Fruit fly (Drosophila melanogaster) whole organism, embryonic: Measurements from ENCODE around the gene Tim13.

Experiments
- Asciz ChIP-seq: fragments of 200-800 bp; sonication (Bioruptor generic); optimal IDR thresholded peaks from 2 replicates; lab custom pipeline; 2017; ENCODE audit warnings: missing biosample characterization, mild to moderate bottlenecking, missing genetic modification characterization, missing genetic modification reagents
- Bgb ChIP-seq: fragments of 200-800 bp; sonication (Bioruptor generic); IDR thresholded peaks from 2 replicates; pipeline ENCODE4 v1.3.6; 2022; ENCODE audit warnings: missing biosample characterization, missing genetic modification characterization; ENCODE audit not compliant: partially characterized antibody
- CG11504 ChIP-seq: fragments of 200-800 bp; sonication (Bioruptor generic); optimal IDR thresholded peaks from 3 replicates; lab custom pipeline; 2019; ENCODE audit warnings: missing biosample characterization, mild to moderate bottlenecking, missing genetic modification characterization, moderate library complexity
- CG12659 ChIP-seq: fragments of 200-800 bp; sonication (Bioruptor generic); optimal IDR thresholded peaks from 3 replicates; lab custom pipeline; 2017; ENCODE audit warnings: mild to moderate bottlenecking, missing biosample characterization, missing genetic modification reagents, missing genetic modification characterization
- CG14860 ChIP-seq: fragments of 200-800 bp; sonication (Bioruptor generic); IDR thresholded peaks from 3 replicates; pipeline ENCODE4 v1.3.6; 2022; ENCODE audit warnings: missing biosample characterization, missing genetic modification characterization; ENCODE audit not compliant: partially characterized antibody
- CG2202 ChIP-seq: fragments of 200-800 bp; sonication (Bioruptor generic); optimal IDR thresholded peaks from 2 replicates; lab custom pipeline; 2018; ENCODE audit warnings: missing biosample characterization, mild to moderate bottlenecking, missing genetic modification characterization
- CG30403 ChIP-seq: fragments of 200-800 bp; sonication (Bioruptor generic); optimal IDR thresholded peaks from 3 replicates; lab custom pipeline; 2016; ENCODE audit warnings: missing biosample characterization, missing genetic modification characterization
- CG3065 ChIP-seq: fragments of 200-800 bp; sonication (Bioruptor generic); optimal IDR thresholded peaks from 2 replicates; lab custom pipeline; 2016; ENCODE audit warnings: missing biosample characterization, missing genetic modification characterization
- CG31224 ChIP-seq: fragments of 200-800 bp; sonication (Bioruptor generic); IDR thresholded peaks from 2 replicates; pipeline ENCODE4 v1.3.6; 2022; ENCODE audit warnings: missing biosample characterization, missing genetic modification characterization
- CG32767 ChIP-seq: fragments of 200-800 bp; sonication (Bioruptor generic); IDR thresholded peaks from 2 replicates; pipeline ENCODE4 v1.3.6; 2022; ENCODE audit warnings: missing biosample characterization, missing genetic modification characterization
- CG7357 ChIP-seq: fragments of 200-800 bp; sonication (Bioruptor generic); IDR thresholded peaks from 3 replicates; pipeline ENCODE4 v1.3.6; 2022; ENCODE audit warnings: missing biosample characterization, missing genetic modification characterization
- CG7556 ChIP-seq: fragments of 200-800 bp; sonication (Bioruptor generic); optimal IDR thresholded peaks from 2 replicates; lab custom pipeline; 2017; ENCODE audit warnings: missing biosample characterization, mild to moderate bottlenecking, missing genetic modification characterization
- CG9797 ChIP-seq: fragments of 200-800 bp; sonication (Bioruptor generic); optimal IDR thresholded peaks from 3 replicates; lab custom pipeline; 2018; ENCODE audit warnings: missing biosample characterization, mild to moderate bottlenecking, missing genetic modification characterization
- CrebB ChIP-seq: fragments of 200-800 bp; sonication (Bioruptor generic); optimal IDR thresholded peaks from 3 replicates; lab custom pipeline; 2018; ENCODE audit warnings: missing biosample characterization, mild to moderate bottlenecking, missing genetic modification characterization
- Doc2 ChIP-seq: fragments of 200-800 bp; sonication (Bioruptor generic); IDR thresholded peaks from 2 replicates; pipeline ENCODE4 v1.3.6; 2022; ENCODE audit warnings: missing biosample characterization, missing genetic modification characterization
- Drgx ChIP-seq: fragments of 200-800 bp; sonication (Bioruptor generic); IDR thresholded peaks from 2 replicates; pipeline ENCODE4 v1.3.6; 2022; ENCODE audit warnings: missing biosample characterization, missing genetic modification characterization
- Hmr ChIP-seq: fragments of 200-800 bp; sonication (Bioruptor generic); optimal IDR thresholded peaks from 3 replicates; lab custom pipeline; 2017; ENCODE audit warnings: mild to moderate bottlenecking, missing biosample characterization, missing genetic modification reagents, missing genetic modification characterization
- Jarid2 ChIP-seq: fragments of 200-800 bp; sonication (Bioruptor generic); optimal IDR thresholded peaks from 3 replicates; lab custom pipeline; 2017; ENCODE audit warnings: mild to moderate bottlenecking, missing biosample characterization, missing genetic modification reagents, missing genetic modification characterization
- Meics ChIP-seq: fragments of 200-800 bp; sonication (Bioruptor generic); optimal IDR thresholded peaks from 2 replicates; lab custom pipeline; 2017; ENCODE audit warnings: missing biosample characterization, mild to moderate bottlenecking, missing genetic modification characterization
- Rfx ChIP-seq: fragments of 200-800 bp; sonication (Bioruptor generic); IDR thresholded peaks from 2 replicates; pipeline ENCODE4 v1.3.6; 2022; ENCODE audit warnings: missing biosample characterization, missing genetic modification characterization
- Sin3A ChIP-seq: fragments of >200 bp; optimal IDR thresholded peaks from 2 replicates; lab custom pipeline; 2018
- Xbp1 ChIP-seq: fragments of 200-800 bp; sonication (Bioruptor generic); optimal IDR thresholded peaks from 3 replicates; lab custom pipeline; 2016; ENCODE audit warnings: missing biosample characterization, mild to moderate bottlenecking, missing genetic modification characterization
- amos ChIP-seq: fragments of 200-800 bp; sonication (Bioruptor generic); IDR thresholded peaks from 2 replicates; pipeline ENCODE4 v1.3.6; 2022; ENCODE audit warnings: missing biosample characterization, missing genetic modification characterization; ENCODE audit not compliant: partially characterized antibody
- ase ChIP-seq: fragments of 200-800 bp; sonication (Bioruptor generic); IDR thresholded peaks from 3 replicates; pipeline ENCODE4 v1.3.6; 2022; ENCODE audit warnings: missing biosample characterization, missing genetic modification characterization
- ato ChIP-seq: fragments of 200-800 bp; sonication (Bioruptor generic); IDR thresholded peaks from 2 replicates; pipeline ENCODE4 v1.3.6; 2022; ENCODE audit warnings: missing biosample characterization, missing genetic modification characterization; ENCODE audit not compliant: partially characterized antibody
- az2 ChIP-seq: fragments of 200-800 bp; sonication (Bioruptor generic); optimal IDR thresholded peaks from 3 replicates; lab custom pipeline; 2016; ENCODE audit warnings: missing biosample characterization, missing genetic modification characterization
- bsh ChIP-seq, 2 experiments: fragments of 200-800 bp; sonication (Bioruptor generic); optimal IDR thresholded peaks; 2 replicates each; lab custom pipeline; 2017 to 2018; ENCODE audit warnings: mild to moderate bottlenecking in 2 of 2, missing biosample characterization in 2 of 2, missing genetic modification characterization in 2 of 2, moderate library complexity in 1 of 2
- chinmo ChIP-seq: fragments of 200-800 bp; sonication (Bioruptor generic); IDR thresholded peaks from 4 replicates; pipeline ENCODE4 v1.3.6; 2022; ENCODE audit warnings: missing biosample characterization, missing genetic modification characterization; ENCODE audit not compliant: partially characterized antibody
- dm ChIP-seq: fragments of 200-800 bp; sonication (Bioruptor generic); optimal IDR thresholded peaks from 3 replicates; lab custom pipeline; 2016; ENCODE audit warnings: missing biosample characterization, missing genetic modification characterization
- eve ChIP-seq, 2 experiments: fragments of >200 bp; optimal IDR thresholded peaks; 2 replicates each; lab custom pipeline; 2017; ENCODE audit warnings: missing biosample characterization in 2 of 2, missing genetic modification characterization in 2 of 2
- exex ChIP-seq: fragments of 200-800 bp; sonication (Bioruptor generic); optimal IDR thresholded peaks from 4 replicates; lab custom pipeline; 2018; ENCODE audit warnings: missing biosample characterization, mild to moderate bottlenecking, missing genetic modification characterization, moderate library complexity
- hbn ChIP-seq: fragments of 200-800 bp; sonication (Bioruptor generic); IDR thresholded peaks from 2 replicates; pipeline ENCODE4 v1.3.6; 2022; ENCODE audit warnings: missing biosample characterization, missing genetic modification characterization; ENCODE audit not compliant: partially characterized antibody
- ind ChIP-seq: fragments of 200-800 bp; sonication (Bioruptor generic); optimal IDR thresholded peaks from 3 replicates; lab custom pipeline; 2016; ENCODE audit warnings: missing biosample characterization, missing genetic modification characterization
- jumu ChIP-seq: fragments of 200-800 bp; sonication (Bioruptor generic); optimal IDR thresholded peaks from 3 replicates; lab custom pipeline; 2016; ENCODE audit warnings: missing biosample characterization, missing genetic modification characterization
- lab ChIP-seq: fragments of 200-800 bp; sonication (Bioruptor generic); optimal IDR thresholded peaks from 3 replicates; lab custom pipeline; 2017; ENCODE audit warnings: missing biosample characterization, missing genetic modification characterization, mild to moderate bottlenecking, moderate library complexity, missing genetic modification reagents
- lbe ChIP-seq: fragments of 200-800 bp; sonication (Bioruptor generic); optimal IDR thresholded peaks from 2 replicates; lab custom pipeline; 2016; ENCODE audit warnings: missing biosample characterization, mild to moderate bottlenecking, missing genetic modification characterization
- nmo ChIP-seq: fragments of 200-800 bp; sonication (Bioruptor generic); optimal IDR thresholded peaks from 2 replicates; lab custom pipeline; 2018; ENCODE audit warnings: missing biosample characterization, mild to moderate bottlenecking, missing genetic modification characterization, moderate library complexity
- salm ChIP-seq: fragments of 200-800 bp; sonication (Bioruptor generic); optimal IDR thresholded peaks from 2 replicates; lab custom pipeline; 2018; ENCODE audit warnings: missing biosample characterization, mild to moderate bottlenecking, missing genetic modification characterization
- scrt ChIP-seq: fragments of 200-800 bp; sonication (Bioruptor generic); optimal IDR thresholded peaks from 2 replicates; lab custom pipeline; 2018; ENCODE audit warnings: missing biosample characterization, mild to moderate bottlenecking, missing genetic modification characterization, moderate library complexity
- sqz ChIP-seq: fragments of 200-800 bp; sonication (Bioruptor generic); optimal IDR thresholded peaks from 3 replicates; lab custom pipeline; 2018; ENCODE audit warnings: missing biosample characterization, mild to moderate bottlenecking, missing genetic modification characterization
- trem ChIP-seq: fragments of 200-800 bp; optimal IDR thresholded peaks from 3 replicates; lab custom pipeline; 2019; ENCODE audit warnings: missing biosample characterization, mild to moderate bottlenecking, missing genetic modification characterization, moderate library complexity
- trh ChIP-seq: fragments of 200-800 bp; sonication (Bioruptor generic); optimal IDR thresholded peaks from 2 replicates; lab custom pipeline; 2016; ENCODE audit warnings: missing biosample characterization, missing genetic modification characterization
- unc-4 ChIP-seq: fragments of 200-800 bp; sonication (Bioruptor generic); IDR thresholded peaks from 2 replicates; pipeline ENCODE4 v1.3.6; 2022; ENCODE audit warnings: missing biosample characterization, missing genetic modification characterization; ENCODE audit not compliant: partially characterized antibody
- wor ChIP-seq: fragments of 200-800 bp; sonication (Bioruptor generic); IDR thresholded peaks from 2 replicates; pipeline ENCODE4 v1.3.6; 2022; ENCODE audit warnings: missing biosample characterization, missing genetic modification characterization
- zfh2 ChIP-seq: fragments of 200-800 bp; sonication (Bioruptor generic); optimal IDR thresholded peaks from 2 replicates; lab custom pipeline; 2016; ENCODE audit warnings: missing biosample characterization, missing genetic modification characterization

Tim13 gene

DNA sequence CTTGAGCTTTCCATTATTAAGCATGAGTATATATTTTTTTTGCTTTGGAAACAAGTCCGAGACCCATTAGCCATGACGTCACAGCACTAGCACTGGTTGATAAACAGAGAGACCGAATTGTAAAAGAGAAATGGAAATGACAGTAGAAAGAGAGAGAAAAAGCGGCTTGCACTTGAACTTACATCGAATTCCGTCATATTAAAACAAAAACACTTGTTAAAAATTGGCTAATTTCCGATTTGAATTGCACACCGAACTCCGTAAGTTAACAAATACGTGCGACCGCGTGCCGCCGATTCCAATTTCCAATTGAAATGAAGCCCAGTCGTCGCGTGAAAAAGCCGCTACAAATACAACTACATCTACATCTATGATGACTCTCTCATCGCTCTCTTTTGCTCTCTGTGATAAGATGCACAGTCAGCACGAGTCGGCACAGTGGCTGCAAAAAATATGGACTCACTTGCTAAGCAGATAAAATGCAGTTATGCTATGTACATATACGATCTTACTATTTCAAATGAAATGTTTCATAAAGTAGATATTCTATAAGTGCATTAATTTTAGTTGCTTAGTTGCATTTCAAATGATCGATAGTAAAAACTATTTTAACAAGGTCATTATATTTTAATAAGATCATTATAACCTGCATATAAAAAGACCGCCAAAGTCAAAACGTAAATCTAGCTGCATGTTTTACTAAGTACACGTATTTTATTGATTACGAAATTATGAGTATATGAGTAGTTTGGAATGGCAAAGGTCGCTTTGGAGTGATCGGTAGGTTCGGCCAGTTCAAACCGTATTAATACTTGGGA is 45.5 kb upstream of the Tim13 start (continued):
- TF ChIP-seq Meics, result peak; percentile 53
- peak; percentile 52 for TF ChIP-seq lbe (GFP tag; lab: Kevin White, UChicago)
- TF ChIP-seq Drgx, result peak; percentile 56; the same call in 1 of the 2 replicates
- TF ChIP-seq Rfx, result peak; percentile 72; the same call in 1 of the 2 replicates
- TF ChIP-seq ind, result peak; percentile 44
- peak; percentile 11 for TF ChIP-seq CG30403 (GFP tag; lab: Kevin White, UChicago)
- peak; percentile 37 for TF ChIP-seq lab
- no peak for TF ChIP-seq trh (GFP tag; lab: Kevin White, UChicago)
- TF ChIP-seq wor, result no peak
- TF ChIP-seq CrebB (tag; lab: Kevin White, UChicago), result peak; percentile 63
- TF ChIP-seq CG3065 (GFP tag; lab: Kevin White, UChicago), result no peak
- peak; percentile 13 for TF ChIP-seq zfh2 (GFP tag; lab: Kevin White, UChicago)
- peak; percentile 34 to 42 for TF ChIP-seq bsh (GFP tag; optimal IDR thresholded peaks at IDR 0.05; lab: Kevin White, UChicago)
- TF ChIP-seq dm (GFP tag; lab: Kevin White, UChicago), result peak; percentile 54
- TF ChIP-seq Hmr, result peak; percentile 29
- TF ChIP-seq az2 (GFP tag; lab: Kevin White, UChicago), result peak; percentile 9
- 0 out of 2 replicates have a peak, but pooled peaks have one; percentile 22 for TF ChIP-seq CG31224 (GFP tag; lab: Robert Waterston, UW)
- peak; percentile 20 for TF ChIP-seq CG7556 (GFP tag; lab: Kevin White, UChicago)
- no peak for TF ChIP-seq eve (GFP tag; optimal IDR thresholded peaks at IDR 0.05; lab: Kevin White, UChicago)

dm6 chr3L:11816641-11817040 is 42.3 kb upstream of the Tim13 start:
- no peak for TF ChIP-seq CG32767 (GFP tag; lab: Robert Waterston, UW)
- TF ChIP-seq CG11504 (tag; lab: Kevin White, UChicago), result peak; percentile 99

- TF ChIP-seq ato (peak; percentile 91), Doc2 (GFP tag; lab: Robert Waterston, UW) (no peak), nmo (GFP tag; lab: Kevin White, UChicago) (peak; percentile 6), unc-4 (peak; percentile 92), Xbp1 (GFP tag; lab: Kevin White, UChicago) (peak; percentile 31), CG2202 (tag; lab: Kevin White, UChicago) (no peak), CG7357 (GFP tag; lab: Robert Waterston, UW) (no peak), hbn (GFP tag; lab: Robert Waterston, UW) (peak; percentile 94), amos (peak; percentile 91), sqz (GFP tag; lab: Kevin White, UChicago) (no peak), CG12659 (GFP tag; lab: Kevin White, UChicago) (peak; percentile 39), jumu (GFP tag; lab: Kevin White, UChicago) (no peak), trem (tag; lab: Kevin White, UChicago) (peak; percentile 56), exex (tag; lab: Kevin White, UChicago) (no peak), CG14860 (GFP tag; lab: Robert Waterston, UW) (peak; percentile 91), Bgb (GFP tag; lab: Robert Waterston, UW) (peak; percentile 95), Asciz (GFP tag; lab: Kevin White, UChicago) (no peak), Jarid2 (no peak), CG9797 (GFP tag; lab: Kevin White, UChicago) (peak; percentile 4), ase (no peak), chinmo (GFP tag; lab: Robert Waterston, UW) (peak; percentile 92), scrt (GFP tag; lab: Kevin White, UChicago) (peak; percentile 98), Sin3A (lab: Kevin White, UChicago) (peak; percentile 8), trh (GFP tag; lab: Kevin White, UChicago) (no peak), salm (tag; lab: Kevin White, UChicago) (no peak), CG11504 (tag; lab: Kevin White, UChicago) (peak; percentile 94)
Measured at dm6 chr3L:11815220-11815797, 41.0 kb upstream of the Tim13 start, which contains the start of gene CG14130. Gene CG14130 (plus strand): TSS chr3L:11815444.
